Fruit fly (Drosophila melanogaster) whole organism, pupa: ENCODE results near the gene Rbp.

ENCODE experiments used
- CG10348 ChIP-seq: fragments of 200-800 bp; sonication (Bioruptor generic); IDR thresholded peaks from 2 replicates; pipeline ENCODE4 v1.3.6; 2022; ENCODE audit warnings: missing biosample characterization, missing genetic modification characterization
- CG12605 ChIP-seq: fragments of 200-800 bp; sonication (Bioruptor generic); IDR thresholded peaks from 2 replicates; pipeline ENCODE4 v1.3.6; 2022; ENCODE audit warnings: missing biosample characterization, missing genetic modification characterization
- CG13204 ChIP-seq: fragments of 200-800 bp; sonication (Bioruptor generic); optimal IDR thresholded peaks from 2 replicates; lab custom pipeline; 2018; ENCODE audit warnings: missing biosample characterization, mild to moderate bottlenecking, missing genetic modification characterization, moderate library complexity
- CG14655 ChIP-seq: fragments of 200-800 bp; sonication (Bioruptor generic); optimal IDR thresholded peaks from 3 replicates; lab custom pipeline; 2017; ENCODE audit warnings: mild to moderate bottlenecking, missing biosample characterization, missing genetic modification reagents, missing genetic modification characterization
- CG15710 ChIP-seq: fragments of 200-800 bp; sonication (Bioruptor generic); optimal IDR thresholded peaks from 2 replicates; lab custom pipeline; 2018; ENCODE audit warnings: missing biosample characterization, mild to moderate bottlenecking, missing genetic modification characterization, moderate library complexity
- CG17806 ChIP-seq: fragments of 200-800 bp; sonication (Bioruptor generic); optimal IDR thresholded peaks from 2 replicates; lab custom pipeline; 2018; ENCODE audit warnings: missing biosample characterization, mild to moderate bottlenecking, missing genetic modification characterization, moderate library complexity
- CG32121 ChIP-seq: fragments of 200-800 bp; sonication (Bioruptor generic); IDR thresholded peaks from 2 replicates; pipeline ENCODE4 v1.3.6; 2022; ENCODE audit warnings: missing biosample characterization, missing genetic modification characterization
- CG34367 ChIP-seq: fragments of 200-800 bp; sonication (Bioruptor generic); optimal IDR thresholded peaks from 2 replicates; lab custom pipeline; 2018; ENCODE audit warnings: missing biosample characterization, mild to moderate bottlenecking, missing genetic modification characterization
- CG8301 ChIP-seq: fragments of 200-800 bp; sonication (Bioruptor generic); optimal IDR thresholded peaks from 2 replicates; lab custom pipeline; 2018; ENCODE audit warnings: missing biosample characterization, mild to moderate bottlenecking, missing genetic modification characterization
- D1 ChIP-seq: fragments of 200-800 bp; sonication (Bioruptor generic); optimal IDR thresholded peaks from 2 replicates; lab custom pipeline; 2018; ENCODE audit warnings: missing biosample characterization, mild to moderate bottlenecking, missing genetic modification characterization, moderate library complexity
- EcR ChIP-seq: fragments of 200-800 bp; sonication (Bioruptor generic); optimal IDR thresholded peaks from 3 replicates; lab custom pipeline; 2019; ENCODE audit warnings: missing biosample characterization, missing genetic modification characterization, mild to moderate bottlenecking, moderate library complexity, missing genetic modification reagents
- rn ChIP-seq: fragments of 200-800 bp; sonication (Bioruptor generic); IDR thresholded peaks from 2 replicates; pipeline ENCODE4 v1.3.6; 2022; ENCODE audit warnings: missing biosample characterization, missing genetic modification characterization

DNA sequence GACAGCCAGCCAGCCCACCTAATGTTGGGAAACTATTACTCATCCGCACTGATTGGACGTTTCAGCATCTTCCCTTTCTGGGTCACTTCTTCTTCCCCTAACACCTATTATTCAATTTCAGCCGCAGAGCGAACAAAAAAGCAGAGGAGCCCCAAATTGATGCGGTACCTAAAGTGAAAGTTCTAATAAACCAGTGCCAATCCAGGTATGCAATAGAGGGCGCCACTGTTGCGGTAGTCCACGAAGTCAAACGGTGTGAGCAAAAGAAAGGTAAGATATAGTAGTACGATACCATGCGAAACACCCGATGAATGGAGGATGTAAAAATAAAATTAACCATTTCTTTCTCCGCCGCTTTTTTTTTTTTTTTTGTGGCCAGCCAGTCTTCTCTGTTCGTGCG is 56.7 kb downstream of the Rbp start:
- no peak for TF ChIP-seq CG13204
- TF ChIP-seq CG14655, result no peak
- no peak for TF ChIP-seq D1 (tag; lab: Kevin White, UChicago)
- no peak for TF ChIP-seq rn (GFP tag; lab: Robert Waterston, UW)
- TF ChIP-seq CG8301 (tag; lab: Kevin White, UChicago), result no peak
- no peak for TF ChIP-seq CG32121 (GFP tag; lab: Robert Waterston, UW)
- TF ChIP-seq EcR (GFP tag; lab: Kevin White, UChicago), result no peak
- no peak for TF ChIP-seq CG17806
- TF ChIP-seq CG10348 (GFP tag; lab: Robert Waterston, UW), result no peak
- no peak for TF ChIP-seq CG15710 (tag; lab: Kevin White, UChicago)
- no peak for TF ChIP-seq CG12605 (GFP tag; lab: Robert Waterston, UW)
- no peak for TF ChIP-seq CG34367 (tag; lab: Kevin White, UChicago)
